Fruit fly (Drosophila melanogaster) Kc167 (cell line): Measurements from ENCODE around the gene CG12477.

Experiments used
- Myc ChIP-seq: fragments of >200 bp; optimal IDR thresholded peaks from 2 replicates; lab custom pipeline; 2017; ENCODE audit warnings: missing external identifiers
- Sin3A ChIP-seq: fragments of >200 bp; optimal IDR thresholded peaks from 2 replicates; lab custom pipeline; 2018; ENCODE audit warnings: missing external identifiers
- h ChIP-seq: fragments of >200 bp; optimal IDR thresholded peaks from 3 replicates; lab custom pipeline; 2018; ENCODE audit warnings: missing external identifiers
- insv ChIP-seq: fragments of >200 bp; optimal IDR thresholded peaks from 3 replicates; lab custom pipeline; 2018; ENCODE audit warnings: missing external identifiers
- psq ChIP-seq: fragments of >200 bp; optimal IDR thresholded peaks from 2 replicates; lab custom pipeline; 2017; ENCODE audit warnings: missing external identifiers
- ttk ChIP-seq: sonication (Bioruptor generic); optimal IDR thresholded peaks from 2 replicates; lab custom pipeline; 2017; ENCODE audit warnings: missing external identifiers

CG12477 gene

dm6 chr3L:18723172-18723571 lies at the start of gene CG12477:
Gene CG12477 (minus strand): TSS chr3L:18723272.
- no peak for TF ChIP-seq insv
- TF ChIP-seq psq (lab: Kevin White, UChicago): no peak
- no peak for TF ChIP-seq Myc
- TF ChIP-seq Sin3A (lab: Kevin White, UChicago): no peak
- no peak for TF ChIP-seq ttk (lab: Kevin White, UChicago)
- no peak for TF ChIP-seq h

dm6 chr3L:18772014-18772560 lies 49.0 kb upstream of the CG12477 start:
- TF ChIP-seq Myc (no peak), ttk (lab: Kevin White, UChicago) (no peak), psq (lab: Kevin White, UChicago) (no peak), insv (no peak), Sin3A (lab: Kevin White, UChicago) (no peak), h (no peak)

dm6 chr3L:18771095-18772013 lies 48.3 kb upstream of the CG12477 start:
- TF ChIP-seq Sin3A (lab: Kevin White, UChicago) (no peak), Myc (no peak), insv (no peak), psq (lab: Kevin White, UChicago) (no peak), h (no peak), ttk (lab: Kevin White, UChicago) (no peak)

dm6 chr3L:18769782-18770181 lies 46.7 kb upstream of the CG12477 start:
- no peak for TF ChIP-seq Sin3A (lab: Kevin White, UChicago)
- no peak for TF ChIP-seq psq (lab: Kevin White, UChicago)
- TF ChIP-seq Myc: no peak
- no peak for TF ChIP-seq ttk (lab: Kevin White, UChicago)
- TF ChIP-seq insv: no peak
- TF ChIP-seq h: no peak

dm6 chr3L:18768788-18769707 lies 46.0 kb upstream of the CG12477 start:
- TF ChIP-seq insv (no peak), ttk (lab: Kevin White, UChicago) (no peak), Sin3A (lab: Kevin White, UChicago) (no peak), psq (lab: Kevin White, UChicago) (no peak), Myc (no peak), h (no peak)

dm6 chr3L:18767950-18768781 lies 45.1 kb upstream of the CG12477 start:
- TF ChIP-seq h (no peak), ttk (lab: Kevin White, UChicago) (no peak), Myc (no peak), insv (no peak), Sin3A (lab: Kevin White, UChicago) (no peak), psq (lab: Kevin White, UChicago) (no peak)

- no peak for TF ChIP-seq ttk (lab: Kevin White, UChicago)
- no peak for TF ChIP-seq insv
- TF ChIP-seq psq (lab: Kevin White, UChicago): no peak
- TF ChIP-seq Myc: no peak
- TF ChIP-seq Sin3A (lab: Kevin White, UChicago): no peak
- no peak for TF ChIP-seq h
Observed at dm6 chr3L:18765657-18766592, 42.9 kb upstream of the CG12477 start.

- TF ChIP-seq Myc (no peak), psq (lab: Kevin White, UChicago) (no peak), h (no peak)
Observed at dm6 chr3L:18763486-18764436, 40.7 kb upstream of the CG12477 start.

- TF ChIP-seq insv (no peak), Myc (no peak), ttk (lab: Kevin White, UChicago) (no peak), h (no peak), psq (lab: Kevin White, UChicago) (no peak), Sin3A (lab: Kevin White, UChicago) (no peak)
Observed at dm6 chr3L:18761728-18762127, 38.7 kb upstream of the CG12477 start.
